Worm (Caenorhabditis elegans) whole organism, L3 larva: ENCODE measurements around the gene B0361.3.
A peak's percentile ranks its signal among the peaks of the same experiment; 100 is the strongest.

Experiments
- ama-1 ChIP-seq: fragments of 150-350 bp; optimal IDR thresholded peaks from 2 replicates; lab custom pipeline; 2018
- ceh-16 ChIP-seq: sonication (generic microtip); optimal IDR thresholded peaks from 2 replicates; lab custom pipeline; 2017; ENCODE audit warnings: missing biosample characterization, missing genetic modification characterization
- ceh-82 ChIP-seq: fragments of 150-350 bp; optimal IDR thresholded peaks from 2 replicates; lab custom pipeline; 2014; ENCODE audit warnings: missing biosample characterization, missing genetic modification characterization
- egl-27 ChIP-seq: sonication (generic microtip); optimal IDR thresholded peaks from 4 replicates; lab custom pipeline; 2017; ENCODE audit warnings: missing biosample characterization, missing genetic modification reagents, missing genetic modification characterization
- fkh-10 ChIP-seq: sonication (generic microtip); optimal IDR thresholded peaks from 2 replicates; lab custom pipeline; 2017; ENCODE audit warnings: missing biosample characterization, missing genetic modification reagents, missing genetic modification characterization
- jun-1 ChIP-seq: fragments of 150-350 bp; optimal IDR thresholded peaks from 2 replicates; lab custom pipeline; 2014; ENCODE audit warnings: missing biosample characterization, missing genetic modification reagents, missing genetic modification characterization
- nhr-25 ChIP-seq: sonication (generic microtip); optimal IDR thresholded peaks from 2 replicates; lab custom pipeline; 2017; ENCODE audit warnings: missing biosample characterization, missing genetic modification characterization
- pha-4 ChIP-seq: fragments of 150-350 bp; optimal IDR thresholded peaks from 2 replicates; lab custom pipeline; 2014; ENCODE audit warnings: missing biosample characterization, missing genetic modification reagents, missing genetic modification characterization
- unc-62 ChIP-seq: fragments of 150-350 bp; sonication (generic microtip); optimal IDR thresholded peaks from 4 replicates; lab custom pipeline; 2014; ENCODE audit warnings: missing biosample characterization, missing genetic modification reagents, missing genetic modification characterization

- TF ChIP-seq ama-1 (lab: Kevin White, UChicago) (no peak), unc-62 (GFP tag; lab: Kevin White, UChicago) (no peak), pha-4 (tag; lab: Kevin White, UChicago) (peak; percentile 99), jun-1 (tag; lab: Kevin White, UChicago) (no peak), fkh-10 (no peak), ceh-82 (tag; lab: Kevin White, UChicago) (no peak), ceh-16 (tag; lab: Kevin White, UChicago) (no peak), nhr-25 (tag; lab: Kevin White, UChicago) (no peak), egl-27 (no peak)
Measured at ce11 chrIII:7322018-7322417, 40.8 kb downstream of the B0361.3 start.
